Worm (Caenorhabditis elegans) whole organism, young adult: ENCODE results near the gene srw-101.
A peak's percentile ranks its signal among the peaks of the same experiment; 100 is the strongest.

Source experiments
- C06A6.2 ChIP-seq: fragments of 200-800 bp; sonication (Bioruptor generic); conservative IDR thresholded peaks from 2 replicates; pipeline ENCODE4 v1.3.6; 2022; ENCODE audit warnings: missing genetic modification characterization, missing compliant biosample characterization
- C17E4.6 ChIP-seq: fragments of 200-800 bp; sonication (Bioruptor generic); IDR thresholded peaks from 2 replicates; pipeline ENCODE4 v1.3.6; 2022; ENCODE audit warnings: missing genetic modification reagents, missing genetic modification characterization, missing compliant biosample characterization
- F33H1.4 ChIP-seq: fragments of 200-800 bp; sonication (Bioruptor generic); IDR thresholded peaks from 2 replicates; pipeline ENCODE4 v1.3.6; 2022; ENCODE audit warnings: missing genetic modification reagents, missing genetic modification characterization, missing compliant biosample characterization
- F37B4.10 ChIP-seq: fragments of 200-800 bp; sonication (Bioruptor generic); IDR thresholded peaks from 2 replicates; pipeline ENCODE4 v1.3.6; 2022; ENCODE audit warnings: missing genetic modification characterization, missing compliant biosample characterization
- K11D2.4 ChIP-seq: fragments of 200-800 bp; sonication (Bioruptor generic); IDR thresholded peaks from 2 replicates; pipeline ENCODE4 v1.3.6; 2022; ENCODE audit warnings: missing genetic modification reagents, missing genetic modification characterization, missing compliant biosample characterization
- Y95B8A.8 ChIP-seq: fragments of 200-800 bp; sonication (Bioruptor generic); IDR thresholded peaks from 2 replicates; pipeline ENCODE4 v1.3.6; 2022; ENCODE audit warnings: missing genetic modification reagents, missing genetic modification characterization, missing compliant biosample characterization
- aptf-2 ChIP-seq: fragments of 200-800 bp; sonication (Bioruptor generic); conservative IDR thresholded peaks from 2 replicates; pipeline ENCODE4 v1.3.6; 2022; ENCODE audit warnings: missing genetic modification reagents, missing genetic modification characterization, missing compliant biosample characterization
- aptf-3 ChIP-seq: fragments of 200-800 bp; sonication (Bioruptor generic); IDR thresholded peaks from 2 replicates; pipeline ENCODE4 v1.3.6; 2022; ENCODE audit warnings: missing genetic modification characterization, missing compliant biosample characterization
- attf-5 ChIP-seq: fragments of 200-800 bp; sonication (Bioruptor generic); optimal IDR thresholded peaks from 2 replicates; lab custom pipeline; 2018; ENCODE audit warnings: mild to moderate bottlenecking, missing genetic modification characterization, missing compliant biosample characterization
- attf-6 ChIP-seq: fragments of 200-800 bp; sonication (Bioruptor generic); IDR thresholded peaks from 2 replicates; pipeline ENCODE4 v1.3.6; 2022; ENCODE audit warnings: missing genetic modification reagents, missing genetic modification characterization, missing compliant biosample characterization
- bed-1 ChIP-seq: fragments of 200-800 bp; sonication (Bioruptor generic); IDR thresholded peaks from 2 replicates; pipeline ENCODE4 v1.3.6; 2022; ENCODE audit warnings: missing genetic modification reagents, missing genetic modification characterization, missing compliant biosample characterization
- cebp-2 ChIP-seq: fragments of 200-800 bp; sonication (Bioruptor generic); IDR thresholded peaks from 2 replicates; pipeline ENCODE4 v1.3.6; 2022; ENCODE audit warnings: missing genetic modification characterization, missing compliant biosample characterization
- ceh-58 ChIP-seq: fragments of 200-800 bp; sonication (Bioruptor generic); IDR thresholded peaks from 2 replicates; pipeline ENCODE4 v1.3.6; 2022; ENCODE audit warnings: missing genetic modification characterization, missing compliant biosample characterization
- ceh-91 ChIP-seq: fragments of 200-800 bp; sonication (Bioruptor generic); IDR thresholded peaks from 2 replicates; pipeline ENCODE4 v1.3.6; 2022; ENCODE audit warnings: missing genetic modification reagents, missing genetic modification characterization, missing compliant biosample characterization
- egrh-3 ChIP-seq: fragments of 200-800 bp; sonication (Bioruptor generic); IDR thresholded peaks from 2 replicates; pipeline ENCODE4 v1.3.6; 2022; ENCODE audit warnings: missing genetic modification reagents, missing genetic modification characterization, missing compliant biosample characterization
- hlh-26 ChIP-seq: fragments of 200-800 bp; sonication (Bioruptor generic); conservative IDR thresholded peaks from 2 replicates; pipeline ENCODE4 v1.3.6; 2022; ENCODE audit warnings: missing genetic modification reagents, missing genetic modification characterization, missing compliant biosample characterization
- hsf-1 ChIP-seq: fragments of 200-800 bp; sonication (Bioruptor generic); IDR thresholded peaks from 2 replicates; pipeline ENCODE4 v1.3.6; 2022; ENCODE audit warnings: missing genetic modification reagents, missing genetic modification characterization, missing compliant biosample characterization
- lag-1 ChIP-seq: fragments of 200-800 bp; sonication (Bioruptor generic); IDR thresholded peaks from 2 replicates; pipeline ENCODE4 v1.3.6; 2022; ENCODE audit warnings: missing genetic modification reagents, missing genetic modification characterization, missing compliant biosample characterization
- lsl-1 ChIP-seq: fragments of 200-800 bp; sonication (Bioruptor generic); optimal IDR thresholded peaks from 2 replicates; lab custom pipeline; 2018; ENCODE audit warnings: mild to moderate bottlenecking, missing genetic modification characterization, moderate library complexity, missing compliant biosample characterization
- madf-6 ChIP-seq: fragments of 200-800 bp; sonication (Bioruptor generic); IDR thresholded peaks from 2 replicates; pipeline ENCODE4 v1.3.6; 2022; ENCODE audit warnings: missing genetic modification reagents, missing genetic modification characterization, missing compliant biosample characterization
- nfya-1 ChIP-seq: sonication (generic microtip); optimal IDR thresholded peaks from 2 replicates; lab custom pipeline; 2017; ENCODE audit warnings: antibody characterized with exemption, missing compliant biosample characterization, missing genetic modification characterization, borderline replicate concordance; ENCODE audit not compliant: insufficient read depth
- nfya-2 ChIP-seq: fragments of 200-800 bp; sonication (Bioruptor generic); IDR thresholded peaks from 2 replicates; pipeline ENCODE4 v1.3.6; 2022; ENCODE audit warnings: missing genetic modification reagents, missing genetic modification characterization, missing compliant biosample characterization
- nhr-90 ChIP-seq: sonication (generic microtip); optimal IDR thresholded peaks from 2 replicates; lab custom pipeline; 2016; ENCODE audit warnings: missing genotype, mild to moderate bottlenecking, missing genetic modification characterization, missing compliant biosample characterization
- rcor-1 ChIP-seq: fragments of 200-800 bp; sonication (Bioruptor generic); IDR thresholded peaks from 2 replicates; pipeline ENCODE4 v1.3.6; 2022; ENCODE audit warnings: missing genetic modification reagents, missing genetic modification characterization, missing compliant biosample characterization
- rpc-1 ChIP-seq, 2 experiments: fragments of 150-350 bp in 1 of 2; sonication (generic microtip) in 1 of 2; optimal IDR thresholded peaks; 2 replicates each; lab custom pipeline; 2014 to 2018; ENCODE audit warnings: missing biosample characterization in 1 of 2, missing genetic modification characterization in 1 of 2, missing genetic modification reagents in 1 of 2, missing genotype in 1 of 2
- sea-2 ChIP-seq: fragments of 200-800 bp; sonication (Bioruptor generic); IDR thresholded peaks from 2 replicates; pipeline ENCODE4 v1.3.6; 2022; ENCODE audit warnings: missing genetic modification characterization, missing compliant biosample characterization
- snpc-1.1 ChIP-seq: sonication (generic microtip); optimal IDR thresholded peaks from 2 replicates; lab custom pipeline; 2017; ENCODE audit warnings: missing genetic modification characterization, mild to moderate bottlenecking, missing compliant biosample characterization, antibody characterized with exemption, moderate library complexity, missing genotype, missing genetic modification reagents; ENCODE audit not compliant: insufficient read depth
- somi-1 ChIP-seq: fragments of 200-800 bp; sonication (Bioruptor generic); optimal IDR thresholded peaks from 2 replicates; lab custom pipeline; 2018; ENCODE audit warnings: mild to moderate bottlenecking, missing genetic modification characterization, missing compliant biosample characterization
- xnd-1 ChIP-seq: sonication (generic microtip); optimal IDR thresholded peaks from 2 replicates; lab custom pipeline; 2016; ENCODE audit warnings: missing genotype, missing genetic modification reagents, missing genetic modification characterization, missing compliant biosample characterization
- zfh-2 ChIP-seq: fragments of 200-800 bp; sonication (Bioruptor generic); conservative IDR thresholded peaks from 2 replicates; pipeline ENCODE4 v1.3.6; 2022; ENCODE audit warnings: missing genetic modification reagents, missing genetic modification characterization, missing compliant biosample characterization
- ztf-25 ChIP-seq: fragments of 200-800 bp; sonication (Bioruptor generic); IDR thresholded peaks from 2 replicates; pipeline ENCODE4 v1.3.6; 2022; ENCODE audit warnings: missing genetic modification reagents, missing genetic modification characterization, missing compliant biosample characterization
- ztf-26 ChIP-seq: sonication (generic microtip); optimal IDR thresholded peaks from 2 replicates; lab custom pipeline; 2017; ENCODE audit warnings: missing genetic modification characterization, missing compliant biosample characterization
- ztf-6 ChIP-seq: fragments of 200-800 bp; sonication (Bioruptor generic); IDR thresholded peaks from 2 replicates; pipeline ENCODE4 v1.3.6; 2022; ENCODE audit warnings: missing genetic modification reagents, missing genetic modification characterization, missing compliant biosample characterization

The srw-101 gene

ce11 chrV:1699228-1699795 is 22.8 kb upstream of the srw-101 start:
- no peak for TF ChIP-seq C06A6.2
- TF ChIP-seq snpc-1.1 (tag; lab: Kevin White, UChicago), result no peak
- no peak for TF ChIP-seq ztf-6 (GFP tag; lab: Robert Waterston, UW)
- peak; percentile 78 for TF ChIP-seq egrh-3
- TF ChIP-seq sea-2 (GFP tag; lab: Robert Waterston, UW), result no peak
- TF ChIP-seq attf-6 (GFP tag; lab: Robert Waterston, UW), result 0 out of 2 replicates have a peak, but pooled peaks have one; percentile 25
- TF ChIP-seq F37B4.10 (GFP tag; lab: Robert Waterston, UW), result no peak
- TF ChIP-seq nhr-90 (tag; lab: Kevin White, UChicago), result no peak
- TF ChIP-seq hsf-1 (GFP tag; lab: Robert Waterston, UW), result no peak
- TF ChIP-seq zfh-2 (GFP tag; lab: Robert Waterston, UW), result peak; percentile 89
- no peak for TF ChIP-seq C17E4.6 (GFP tag; lab: Robert Waterston, UW)

ce11 chrV:1701584-1702101 is 20.4 kb upstream of the srw-101 start, which contains the start of gene srw-90:
Gene srw-90, plus strand, starts transcription at chrV:1702051.
- TF ChIP-seq lsl-1 (peak; percentile 85), rcor-1 (GFP tag; lab: Robert Waterston, UW) (no peak), madf-6 (GFP tag; lab: Robert Waterston, UW) (peak; percentile 72), xnd-1 (tag; lab: Kevin White, UChicago) (peak; percentile 45), F33H1.4 (GFP tag; lab: Robert Waterston, UW) (peak; percentile 73), rpc-1 (optimal IDR thresholded peaks at IDR 0.05; lab: Kevin White, UChicago) (no peak), rpc-1 (tag; optimal IDR thresholded peaks at IDR 0.05; lab: Kevin White, UChicago) (no peak)

ce11 chrV:1708441-1708840 is 13.6 kb upstream of the srw-101 start, which contains the start of gene srw-99:
Gene srw-99, plus strand, starts transcription at chrV:1708741.
- TF ChIP-seq zfh-2 (GFP tag; lab: Robert Waterston, UW), result no peak
- TF ChIP-seq, all 124 proteins: peak for 0

- TF ChIP-seq aptf-2 (no peak), rcor-1 (GFP tag; lab: Robert Waterston, UW) (no peak), nfya-1 (tag; lab: Kevin White, UChicago) (no peak), hlh-26 (GFP tag; lab: Robert Waterston, UW) (no peak), ztf-26 (tag; lab: Kevin White, UChicago) (no peak), attf-5 (GFP tag; lab: Kevin White, UChicago) (no peak), somi-1 (GFP tag; lab: Kevin White, UChicago) (no peak)
These were observed 11.2 kb upstream of the srw-101 start, which contains the start of gene srw-100 for ce11 chrV:1710909-1711308. Gene srw-100, plus strand, starts transcription at chrV:1711209.

ce11 chrV:1712471-1712870 is 9.6 kb upstream of the srw-101 start:
- TF ChIP-seq C17E4.6 (GFP tag; lab: Robert Waterston, UW), result peak; percentile 34; the same call in 1 of the 2 replicates

- TF ChIP-seq ztf-25 (GFP tag; lab: Robert Waterston, UW) (0 out of 2 replicates have a peak, but pooled peaks have one; percentile 31), cebp-2 (peak; percentile 37; the same call in 1 of the 2 replicates), K11D2.4 (GFP tag; lab: Robert Waterston, UW) (peak; percentile 64), ceh-58 (peak; percentile 77; the same call in 1 of the 2 replicates), nfya-2 (GFP tag; lab: Robert Waterston, UW) (0 out of 2 replicates have a peak, but pooled peaks have one; percentile 72), lag-1 (GFP tag; lab: Robert Waterston, UW) (peak; percentile 63; the same call in 1 of the 2 replicates), aptf-3 (0 out of 2 replicates have a peak, but pooled peaks have one; percentile 21), sea-2 (GFP tag; lab: Robert Waterston, UW) (peak; percentile 77; the same call in 1 of the 2 replicates), ceh-91 (peak; percentile 28; the same call in 1 of the 2 replicates), Y95B8A.8 (GFP tag; lab: Robert Waterston, UW) (peak; percentile 75), F37B4.10 (GFP tag; lab: Robert Waterston, UW) (0 out of 2 replicates have a peak, but pooled peaks have one; percentile 92), bed-1 (GFP tag; lab: Robert Waterston, UW) (0 out of 2 replicates have a peak, but pooled peaks have one; percentile 73), ztf-6 (GFP tag; lab: Robert Waterston, UW) (peak; percentile 8; the same call in 1 of the 2 replicates)
These were observed 8.3 kb upstream of the srw-101 start for ce11 chrV:1713761-1714160.
